Worm (Caenorhabditis elegans): Measurements from ENCODE around the gene droe-8.

droe-8 gene

DNA sequence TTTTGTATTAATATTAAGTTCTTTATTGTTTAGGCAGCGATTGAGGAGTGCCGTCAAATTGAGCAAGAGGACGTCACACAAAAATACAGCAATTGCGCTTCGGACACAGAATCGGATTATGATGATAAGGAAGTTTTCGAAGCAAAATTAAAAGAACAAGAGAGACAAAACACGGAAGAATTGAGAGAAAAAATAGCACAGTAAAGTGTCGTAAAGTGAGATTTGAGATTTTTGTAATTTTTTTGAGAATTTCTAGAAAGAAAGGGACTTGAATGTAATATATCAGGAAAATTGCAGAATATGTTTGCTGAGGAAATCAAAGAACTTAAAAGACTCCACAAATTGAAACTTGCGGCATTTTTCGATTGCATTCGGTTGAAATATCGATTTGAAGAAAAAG lies 28.3 kb downstream of the droe-8 start, which contains the start of gene B0507.4:
B0507.4 (plus strand) TSS at position 301 of the 400 bp plus-strand sequence.
- TF ChIP-seq tab-1 (GFP tag; IDR thresholded peaks at IDR 0.05) (no peak), cog-1 (tag; optimal IDR thresholded peaks at IDR 0.05) (no peak), ztf-29 (GFP tag; IDR thresholded peaks at IDR 0.05) (no peak), T22C8.4 (GFP tag; IDR thresholded peaks at IDR 0.05) (no peak), ztf-23 (GFP tag; IDR thresholded peaks at IDR 0.05) (no peak), klf-2 (GFP tag; conservative IDR thresholded peaks at IDR 0.05) (no peak), ref-1 (GFP tag; conservative IDR thresholded peaks at IDR 0.05) (no peak), flt-1 (GFP tag; IDR thresholded peaks at IDR 0.05) (no peak), med-1 (GFP tag; optimal IDR thresholded peaks at IDR 0.05; ENCODE audit: insufficient read depth) (no peak)

- TF ChIP-seq ztf-23 (GFP tag; IDR thresholded peaks at IDR 0.05) = no peak
Measured at ce11 chrV:8758618-8759017, 32.3 kb downstream of the droe-8 start, which contains the start of gene B0507.7. Gene B0507.7, minus strand, starts transcription at chrV:8758718.

- no peak for TF ChIP-seq ztf-23 (GFP tag; IDR thresholded peaks at IDR 0.05)
- TF ChIP-seq cog-1 (tag; optimal IDR thresholded peaks at IDR 0.05) = no peak
- no peak for TF ChIP-seq tab-1 (GFP tag; IDR thresholded peaks at IDR 0.05)
- no peak for TF ChIP-seq med-1 (GFP tag; optimal IDR thresholded peaks at IDR 0.05; ENCODE audit: insufficient read depth)
Measured at ce11 chrV:8760416-8760815, 34.1 kb downstream of the droe-8 start, which contains the start of gene ddn-1. Gene ddn-1, minus strand, starts transcription at chrV:8760516.

ce11 chrV:8762861-8763260 lies 36.5 kb downstream of the droe-8 start, which contains the start of gene B0507.8:
Gene B0507.8, minus strand, starts transcription at chrV:8762961.
- TF ChIP-seq flt-1 (GFP tag; IDR thresholded peaks at IDR 0.05) (no peak), klf-2 (GFP tag; conservative IDR thresholded peaks at IDR 0.05) (no peak), med-1 (GFP tag; optimal IDR thresholded peaks at IDR 0.05; ENCODE audit: insufficient read depth) (no peak), ztf-23 (GFP tag; IDR thresholded peaks at IDR 0.05) (no peak), ref-1 (GFP tag; conservative IDR thresholded peaks at IDR 0.05) (no peak), tab-1 (GFP tag; IDR thresholded peaks at IDR 0.05) (no peak), cog-1 (tag; optimal IDR thresholded peaks at IDR 0.05) (no peak), ztf-29 (GFP tag; IDR thresholded peaks at IDR 0.05) (no peak)

- TF ChIP-seq klf-2 (GFP tag; conservative IDR thresholded peaks at IDR 0.05) (no peak), ztf-29 (GFP tag; IDR thresholded peaks at IDR 0.05) (no peak), ztf-23 (GFP tag; IDR thresholded peaks at IDR 0.05) (no peak), T22C8.4 (GFP tag; IDR thresholded peaks at IDR 0.05) (no peak), med-1 (GFP tag; optimal IDR thresholded peaks at IDR 0.05; ENCODE audit: insufficient read depth) (no peak), tab-1 (GFP tag; IDR thresholded peaks at IDR 0.05) (no peak), ref-1 (GFP tag; conservative IDR thresholded peaks at IDR 0.05) (no peak), cog-1 (tag; optimal IDR thresholded peaks at IDR 0.05) (no peak), flt-1 (GFP tag; IDR thresholded peaks at IDR 0.05) (no peak)
Measured at ce11 chrV:8765938-8766337, 39.6 kb downstream of the droe-8 start, which contains the start of gene B0507.9. Gene B0507.9, minus strand, starts transcription at chrV:8766038.

ce11 chrV:8767041-8767440 lies 40.7 kb downstream of the droe-8 start:
- TF ChIP-seq ztf-29 (GFP tag; IDR thresholded peaks at IDR 0.05) = no peak
- TF ChIP-seq cog-1 (tag; optimal IDR thresholded peaks at IDR 0.05) = no peak
- TF ChIP-seq ref-1 (GFP tag; conservative IDR thresholded peaks at IDR 0.05) = no peak
- TF ChIP-seq med-1 (GFP tag; optimal IDR thresholded peaks at IDR 0.05; ENCODE audit: insufficient read depth) = no peak
- TF ChIP-seq ztf-23 (GFP tag; IDR thresholded peaks at IDR 0.05) = no peak
- TF ChIP-seq tab-1 (GFP tag; IDR thresholded peaks at IDR 0.05) = no peak
- TF ChIP-seq flt-1 (GFP tag; IDR thresholded peaks at IDR 0.05) = no peak
- TF ChIP-seq T22C8.4 (GFP tag; IDR thresholded peaks at IDR 0.05) = no peak
- no peak for TF ChIP-seq klf-2 (GFP tag; conservative IDR thresholded peaks at IDR 0.05)

ce11 chrV:8767493-8767892 lies 41.2 kb downstream of the droe-8 start:
- TF ChIP-seq ztf-29 (GFP tag; IDR thresholded peaks at IDR 0.05) (no peak), ztf-23 (GFP tag; IDR thresholded peaks at IDR 0.05) (no peak), med-1 (GFP tag; optimal IDR thresholded peaks at IDR 0.05; ENCODE audit: insufficient read depth) (no peak), ref-1 (GFP tag; conservative IDR thresholded peaks at IDR 0.05) (no peak), flt-1 (GFP tag; IDR thresholded peaks at IDR 0.05) (no peak), tab-1 (GFP tag; IDR thresholded peaks at IDR 0.05) (no peak), cog-1 (tag; optimal IDR thresholded peaks at IDR 0.05) (no peak), klf-2 (GFP tag; conservative IDR thresholded peaks at IDR 0.05) (no peak), T22C8.4 (GFP tag; IDR thresholded peaks at IDR 0.05) (no peak)

DNA sequence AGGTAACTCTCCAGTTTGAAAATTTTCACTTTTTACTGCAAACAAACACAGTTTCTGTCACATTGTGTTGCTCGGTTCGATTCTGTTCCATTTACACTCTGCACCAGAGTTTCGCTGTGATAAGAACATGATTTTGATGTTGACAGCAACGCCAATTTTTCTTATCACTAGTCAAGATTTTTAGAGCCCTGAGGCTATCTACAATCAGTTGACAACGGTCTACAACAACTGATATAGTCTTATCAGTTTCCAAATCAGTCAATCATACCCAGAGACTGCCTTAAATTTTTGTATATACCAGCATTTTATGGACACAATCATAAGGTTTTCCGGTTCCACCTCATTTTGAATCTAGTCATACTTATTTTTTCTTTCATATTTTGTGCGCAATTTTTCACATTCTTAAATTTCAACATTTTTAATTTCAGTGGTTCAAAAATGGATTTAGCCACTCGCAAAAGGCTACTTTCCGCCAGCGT lies 42.2 kb downstream of the droe-8 start, which contains the start of gene B0507.3:
B0507.3 (plus strand) TSS at position 429 of the 479 bp plus-strand sequence.
- no peak for TF ChIP-seq klf-2 (GFP tag; conservative IDR thresholded peaks at IDR 0.05)
- TF ChIP-seq cog-1 (tag; optimal IDR thresholded peaks at IDR 0.05) = no peak
- no peak for TF ChIP-seq flt-1 (GFP tag; IDR thresholded peaks at IDR 0.05)
- TF ChIP-seq tab-1 (GFP tag; IDR thresholded peaks at IDR 0.05) = no peak
- no peak for TF ChIP-seq ref-1 (GFP tag; conservative IDR thresholded peaks at IDR 0.05)
- no peak for TF ChIP-seq ztf-23 (GFP tag; IDR thresholded peaks at IDR 0.05)
- TF ChIP-seq ztf-29 (GFP tag; IDR thresholded peaks at IDR 0.05) = no peak
- no peak for TF ChIP-seq T22C8.4 (GFP tag; IDR thresholded peaks at IDR 0.05)
- TF ChIP-seq med-1 (GFP tag; optimal IDR thresholded peaks at IDR 0.05; ENCODE audit: insufficient read depth) = no peak

ce11 chrV:8769154-8769553 lies 42.8 kb downstream of the droe-8 start:
- TF ChIP-seq ztf-23 (GFP tag; IDR thresholded peaks at IDR 0.05) = no peak
- no peak for TF ChIP-seq flt-1 (GFP tag; IDR thresholded peaks at IDR 0.05)
- no peak for TF ChIP-seq ref-1 (GFP tag; conservative IDR thresholded peaks at IDR 0.05)
- TF ChIP-seq cog-1 (tag; optimal IDR thresholded peaks at IDR 0.05) = no peak
- TF ChIP-seq T22C8.4 (GFP tag; IDR thresholded peaks at IDR 0.05) = no peak
- TF ChIP-seq ztf-29 (GFP tag; IDR thresholded peaks at IDR 0.05) = no peak
- no peak for TF ChIP-seq klf-2 (GFP tag; conservative IDR thresholded peaks at IDR 0.05)
- TF ChIP-seq tab-1 (GFP tag; IDR thresholded peaks at IDR 0.05) = no peak
- no peak for TF ChIP-seq med-1 (GFP tag; optimal IDR thresholded peaks at IDR 0.05; ENCODE audit: insufficient read depth)

DNA sequence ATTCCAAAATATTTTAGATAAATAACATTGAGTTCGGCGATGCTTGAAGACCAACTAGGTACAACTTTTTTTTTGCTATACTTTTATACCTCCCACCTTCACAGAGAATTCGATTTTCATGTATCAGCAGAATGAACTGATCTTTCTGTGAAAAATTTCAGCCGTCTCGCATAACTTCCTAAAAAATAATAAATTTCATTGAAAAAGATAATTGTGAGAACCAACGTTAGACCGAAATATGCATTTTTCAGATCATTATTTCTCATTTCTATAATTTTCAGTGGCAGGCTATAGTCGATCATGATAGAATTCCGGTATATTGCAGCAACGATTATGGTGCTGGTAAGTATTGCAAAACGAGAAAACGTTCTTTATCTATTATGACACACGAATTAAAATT lies 45.3 kb downstream of the droe-8 start, which contains the start of gene srx-115:
srx-115 (plus strand) TSS at position 301 of the 400 bp plus-strand sequence.
- TF ChIP-seq ztf-23 (GFP tag; IDR thresholded peaks at IDR 0.05) (no peak), flt-1 (GFP tag; IDR thresholded peaks at IDR 0.05) (no peak), ref-1 (GFP tag; conservative IDR thresholded peaks at IDR 0.05) (no peak), med-1 (GFP tag; optimal IDR thresholded peaks at IDR 0.05; ENCODE audit: insufficient read depth) (no peak), tab-1 (GFP tag; IDR thresholded peaks at IDR 0.05) (no peak), klf-2 (GFP tag; conservative IDR thresholded peaks at IDR 0.05) (no peak), cog-1 (tag; optimal IDR thresholded peaks at IDR 0.05) (no peak), ztf-29 (GFP tag; IDR thresholded peaks at IDR 0.05) (no peak), T22C8.4 (GFP tag; IDR thresholded peaks at IDR 0.05) (no peak)
